Worm (Caenorhabditis elegans): ENCODE results near the gene C42D4.3.

C42D4.3 gene

ce11 chrIV:7178942-7179341, at the start of gene C42D4.3:
Gene C42D4.3, plus strand, starts transcription at chrIV:7179239.
- TF ChIP-seq fkh-6 (tag; optimal IDR thresholded peaks at IDR 0.05) = no peak
- no peak for TF ChIP-seq F13H6.1 (tag; optimal IDR thresholded peaks at IDR 0.05)
- TF ChIP-seq nhr-11 (tag; optimal IDR thresholded peaks at IDR 0.05) = no peak
- no peak for TF ChIP-seq ceh-45 (GFP tag; IDR thresholded peaks at IDR 0.05)
- no peak for TF ChIP-seq tbx-2 (tag; optimal IDR thresholded peaks at IDR 0.05)
- TF ChIP-seq hlh-15 (tag; optimal IDR thresholded peaks at IDR 0.05) = no peak
- TF ChIP-seq eyg-1 (tag; optimal IDR thresholded peaks at IDR 0.05) = no peak
- TF ChIP-seq unc-42 (tag; optimal IDR thresholded peaks at IDR 0.05) = no peak

DNA sequence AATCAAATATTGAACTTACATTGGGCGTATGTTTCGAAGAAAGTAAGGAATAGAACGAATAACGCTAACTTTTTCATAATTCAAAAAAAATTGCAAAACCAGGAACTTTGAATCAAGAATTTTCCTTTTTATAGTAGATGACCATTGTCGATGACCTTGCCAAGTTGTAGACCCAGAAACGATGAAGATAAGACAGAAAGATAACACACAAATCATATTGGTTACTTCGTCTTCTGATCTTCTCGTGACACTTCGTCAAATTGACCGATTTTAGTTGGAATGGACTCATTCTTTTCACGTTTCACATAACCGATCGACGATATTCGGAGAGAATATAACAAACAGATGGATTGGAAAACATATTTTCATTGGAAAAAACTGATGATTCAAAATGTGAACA, 47.3 kb upstream of the C42D4.3 start, which contains the start of gene grsp-3:
Gene grsp-3, minus strand, starts transcription at position 149 of the 400 bp plus-strand sequence.
- TF ChIP-seq hlh-6 (tag; optimal IDR thresholded peaks at IDR 0.05) = no peak

- TF ChIP-seq ceh-48 (tag; optimal IDR thresholded peaks at IDR 0.05) (peak; percentile 61), unc-42 (tag; optimal IDR thresholded peaks at IDR 0.05) (peak; percentile 71), sdc-2 (tag; optimal IDR thresholded peaks at IDR 0.05) (no peak)
Observed at ce11 chrIV:7133140-7133539, 45.9 kb upstream of the C42D4.3 start, which contains the start of gene cyn-12. Gene cyn-12, minus strand, starts transcription at chrIV:7133217.

DNA sequence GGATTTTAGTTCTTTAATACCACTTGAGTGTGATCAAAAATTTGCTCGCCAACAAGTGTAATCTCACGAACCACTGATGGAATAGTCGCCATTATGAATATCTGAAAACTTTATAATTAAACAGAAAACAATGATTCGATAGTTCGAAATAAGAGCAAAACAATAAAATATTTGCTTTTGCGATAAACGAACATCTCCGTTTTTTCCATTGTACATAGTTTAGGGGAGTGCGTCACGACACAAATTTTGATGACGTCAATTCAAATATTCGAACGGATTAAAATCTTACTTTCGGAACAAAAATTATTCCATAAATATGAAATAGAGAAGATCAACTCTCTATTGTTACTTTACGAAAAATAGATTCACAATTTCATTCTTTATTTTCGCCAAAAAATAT, 45.1 kb upstream of the C42D4.3 start, which contains the start of gene mutd-1:
Gene mutd-1, minus strand, starts transcription at position 101 of the 400 bp plus-strand sequence.
- TF ChIP-seq fkh-6 (tag; optimal IDR thresholded peaks at IDR 0.05) = no peak
- TF ChIP-seq C38D4.7 (GFP tag; optimal IDR thresholded peaks at IDR 0.05) = no peak
- TF ChIP-seq syd-9 (tag; optimal IDR thresholded peaks at IDR 0.05) = no peak
- TF ChIP-seq ttx-3 (tag; optimal IDR thresholded peaks at IDR 0.05) = no peak
- no peak for TF ChIP-seq hlh-6 (tag; optimal IDR thresholded peaks at IDR 0.05)

DNA sequence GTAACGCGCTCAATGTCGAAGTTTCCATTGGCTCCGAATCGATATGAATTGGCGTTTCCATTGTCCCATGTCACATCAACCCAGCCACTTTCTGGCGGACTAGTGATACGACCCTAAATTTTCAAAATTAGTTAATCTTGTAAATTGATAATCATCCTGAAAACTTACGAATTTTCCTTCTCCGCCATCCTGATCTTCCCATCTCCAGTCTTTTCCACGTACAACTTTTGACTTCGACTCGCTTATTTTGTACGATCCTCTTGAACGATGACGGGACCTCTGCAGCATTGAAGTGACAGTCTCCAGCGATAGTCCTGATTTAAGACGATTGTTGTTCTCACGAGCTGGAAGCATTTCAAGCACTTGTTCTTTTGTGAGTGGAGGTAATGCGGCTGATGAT, 39.9 kb upstream of the C42D4.3 start:
- TF ChIP-seq ceh-30 (tag; optimal IDR thresholded peaks at IDR 0.05) (no peak), ceh-48 (tag; optimal IDR thresholded peaks at IDR 0.05) (no peak), pat-9 (tag; optimal IDR thresholded peaks at IDR 0.05) (no peak), hlh-30 (tag; optimal IDR thresholded peaks at IDR 0.05; ENCODE audit: insufficient read depth) (no peak), pqm-1 (tag; optimal IDR thresholded peaks at IDR 0.05) (no peak)

DNA sequence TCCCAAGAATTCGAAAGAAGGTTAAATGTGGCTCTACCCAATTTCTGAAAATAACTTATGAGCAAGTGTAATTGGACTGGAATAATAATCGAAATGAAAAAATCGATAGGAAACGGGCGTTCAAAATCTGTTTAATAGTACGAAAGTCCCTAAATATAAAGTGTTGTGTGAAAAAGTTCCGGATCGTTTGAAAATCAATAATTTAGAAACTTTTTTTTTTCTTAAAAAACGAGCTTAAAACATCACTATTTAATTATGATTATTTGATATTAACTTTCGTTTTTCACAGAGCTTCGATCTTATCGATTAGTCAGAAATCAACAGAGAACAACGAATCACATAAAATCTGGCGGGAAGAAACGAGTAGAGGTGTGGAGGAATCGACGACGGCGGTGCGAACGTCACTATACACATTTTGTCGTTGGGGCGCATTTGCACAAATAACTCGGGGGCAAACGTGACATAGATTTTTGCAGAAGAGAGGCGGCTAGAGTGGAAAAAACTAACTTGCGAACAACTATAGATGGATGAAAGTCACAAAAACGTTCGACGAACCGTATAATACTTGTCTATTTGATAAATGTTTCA, 34.3 kb upstream of the C42D4.3 start, which contains the start of gene hecd-1:
Gene hecd-1, minus strand, starts transcription at position 51 of the 588 bp plus-strand sequence.
- no peak for TF ChIP-seq npax-4 (tag; optimal IDR thresholded peaks at IDR 0.05)
- peak; percentile 19 for TF ChIP-seq hlh-30 (tag; optimal IDR thresholded peaks at IDR 0.05; ENCODE audit: insufficient read depth)

DNA sequence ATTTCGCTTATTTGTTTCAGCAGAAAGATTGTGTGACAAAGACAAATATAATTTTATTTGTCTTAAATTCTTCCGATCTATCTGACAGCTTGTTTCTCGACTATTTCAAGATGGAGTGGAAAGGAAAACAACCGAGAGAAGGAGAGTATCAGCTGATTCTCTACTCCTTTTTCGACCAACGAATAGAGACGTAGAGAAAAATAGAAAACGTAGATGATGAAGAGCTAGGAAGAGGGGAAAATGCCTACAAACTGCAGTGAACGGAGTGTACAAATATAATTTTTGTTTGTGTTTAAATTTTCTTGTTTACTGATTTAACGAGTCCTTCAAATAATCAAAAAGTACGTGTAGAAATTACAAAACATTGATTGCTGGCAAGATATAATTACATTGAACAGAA, 31.3 kb upstream of the C42D4.3 start:
- TF ChIP-seq lin-11 (tag; optimal IDR thresholded peaks at IDR 0.05) = no peak
- no peak for TF ChIP-seq elt-2 (tag; optimal IDR thresholded peaks at IDR 0.05)
- no peak for TF ChIP-seq rnt-1 (tag; optimal IDR thresholded peaks at IDR 0.05)
- TF ChIP-seq F13H6.1 (tag; optimal IDR thresholded peaks at IDR 0.05) = no peak
- TF ChIP-seq hlh-30 (tag; optimal IDR thresholded peaks at IDR 0.05; ENCODE audit: insufficient read depth) = peak; percentile 55
- no peak for TF ChIP-seq pag-3 (tag; optimal IDR thresholded peaks at IDR 0.05; ENCODE audit: borderline replicate concordance)
- no peak for TF ChIP-seq ceh-6 (GFP tag; optimal IDR thresholded peaks at IDR 0.05)
- no peak for TF ChIP-seq ref-2 (tag; optimal IDR thresholded peaks at IDR 0.05)
- no peak for TF ChIP-seq unc-42 (tag; optimal IDR thresholded peaks at IDR 0.05)
- TF ChIP-seq ttx-3 (tag; optimal IDR thresholded peaks at IDR 0.05) = no peak
- peak; percentile 2 for TF ChIP-seq nfya-1 (tag; optimal IDR thresholded peaks at IDR 0.05)
- TF ChIP-seq elt-4 (tag; optimal IDR thresholded peaks at IDR 0.05) = no peak
- TF ChIP-seq dve-1 (tag; optimal IDR thresholded peaks at IDR 0.05) = no peak
